Fruit fly (Drosophila melanogaster) whole organism, prepupa: Measurements from ENCODE around the gene RpS19b.

Experiments
- CG10631 ChIP-seq: fragments of 200-800 bp; sonication (Bioruptor generic); optimal IDR thresholded peaks from 2 replicates; lab custom pipeline; 2016; ENCODE audit warnings: missing biosample characterization, missing genetic modification characterization
- CG11294 ChIP-seq: fragments of 200-800 bp; sonication (Bioruptor generic); IDR thresholded peaks from 2 replicates; pipeline ENCODE4 v1.3.6; 2022; ENCODE audit warnings: missing biosample characterization, missing genetic modification characterization
- CG11902 ChIP-seq: fragments of 200-800 bp; sonication (Bioruptor generic); optimal IDR thresholded peaks from 3 replicates; lab custom pipeline; 2016; ENCODE audit warnings: missing biosample characterization, missing genetic modification characterization
- CG15336 ChIP-seq: fragments of 200-800 bp; sonication (Bioruptor generic); IDR thresholded peaks from 2 replicates; pipeline ENCODE4 v1.3.6; 2022; ENCODE audit warnings: missing biosample characterization, missing genetic modification characterization
- CG3032 ChIP-seq: fragments of 200-800 bp; optimal IDR thresholded peaks from 2 replicates; lab custom pipeline; 2019; ENCODE audit warnings: missing biosample characterization, mild to moderate bottlenecking, missing genetic modification characterization, moderate library complexity
- CG32006 ChIP-seq: fragments of 200-800 bp; sonication (Bioruptor generic); optimal IDR thresholded peaks from 3 replicates; lab custom pipeline; 2017; ENCODE audit warnings: missing biosample characterization, mild to moderate bottlenecking, missing genetic modification characterization
- CG34406 ChIP-seq: fragments of 200-800 bp; sonication (Bioruptor generic); optimal IDR thresholded peaks from 3 replicates; lab custom pipeline; 2016; ENCODE audit warnings: missing biosample characterization, missing genetic modification characterization
- CG3919 ChIP-seq: fragments of 200-800 bp; sonication (Bioruptor generic); optimal IDR thresholded peaks from 3 replicates; lab custom pipeline; 2016; ENCODE audit warnings: missing biosample characterization, missing genetic modification characterization
- CG6163 ChIP-seq: fragments of 200-800 bp; sonication (Bioruptor generic); IDR thresholded peaks from 3 replicates; pipeline ENCODE4 v1.3.6; 2022; ENCODE audit warnings: missing biosample characterization, missing genetic modification characterization
- CG6276 ChIP-seq: fragments of 200-800 bp; sonication (Bioruptor generic); optimal IDR thresholded peaks from 2 replicates; lab custom pipeline; 2017; ENCODE audit warnings: missing biosample characterization, mild to moderate bottlenecking, missing genetic modification characterization
- CG6792 ChIP-seq: fragments of 200-800 bp; sonication (Bioruptor generic); optimal IDR thresholded peaks from 3 replicates; lab custom pipeline; 2016; ENCODE audit warnings: missing biosample characterization, missing genetic modification characterization
- CG6808 ChIP-seq: fragments of 200-800 bp; sonication (Bioruptor generic); optimal IDR thresholded peaks from 3 replicates; lab custom pipeline; 2017; ENCODE audit warnings: missing biosample characterization, missing genetic modification characterization, mild to moderate bottlenecking, moderate library complexity, missing genetic modification reagents
- CG6854 ChIP-seq: fragments of 200-800 bp; sonication (Bioruptor generic); optimal IDR thresholded peaks from 2 replicates; lab custom pipeline; 2017; ENCODE audit warnings: missing biosample characterization, mild to moderate bottlenecking, missing genetic modification characterization
- CG8119 ChIP-seq: fragments of 200-800 bp; sonication (Bioruptor generic); IDR thresholded peaks from 3 replicates; pipeline ENCODE4 v1.3.6; 2022; ENCODE audit warnings: missing biosample characterization, missing genetic modification characterization
- CG8319 ChIP-seq: fragments of 200-800 bp; sonication (Bioruptor generic); optimal IDR thresholded peaks from 3 replicates; lab custom pipeline; 2016; ENCODE audit warnings: missing biosample characterization, missing genetic modification characterization
- CG9139 ChIP-seq: fragments of 200-800 bp; sonication (Bioruptor generic); optimal IDR thresholded peaks from 3 replicates; lab custom pipeline; 2017; ENCODE audit warnings: missing biosample characterization, mild to moderate bottlenecking, missing genetic modification characterization
- Eip78C ChIP-seq: fragments of 200-800 bp; sonication (Bioruptor generic); peaks from one replicate; lab custom pipeline; 2016; ENCODE audit warnings: missing biosample characterization, missing genetic modification characterization
- Eip93F ChIP-seq: fragments of 200-800 bp; sonication (Bioruptor generic); optimal IDR thresholded peaks from 2 replicates; lab custom pipeline; 2016; ENCODE audit warnings: missing biosample characterization, mild to moderate bottlenecking, missing genetic modification characterization
- Ets21C ChIP-seq: fragments of 200-800 bp; sonication (Bioruptor generic); optimal IDR thresholded peaks from 3 replicates; lab custom pipeline; 2016; ENCODE audit warnings: missing biosample characterization, missing genetic modification characterization
- Ets96B ChIP-seq: fragments of 200-800 bp; optimal IDR thresholded peaks from 2 replicates; lab custom pipeline; 2019; ENCODE audit warnings: missing biosample characterization, mild to moderate bottlenecking, missing genetic modification characterization, moderate library complexity
- Gug ChIP-seq: fragments of 200-800 bp; sonication (Bioruptor generic); IDR thresholded peaks from 2 replicates; pipeline ENCODE4 v1.3.6; 2022; ENCODE audit warnings: missing biosample characterization, missing genetic modification characterization
- Hr38 ChIP-seq: sonication (Bioruptor generic); optimal IDR thresholded peaks from 2 replicates; lab custom pipeline; 2016; ENCODE audit warnings: missing biosample characterization, missing genetic modification characterization
- Lpt ChIP-seq: fragments of 200-800 bp; sonication (Bioruptor generic); optimal IDR thresholded peaks from 3 replicates; lab custom pipeline; 2016; ENCODE audit warnings: missing biosample characterization, missing genetic modification characterization
- Met ChIP-seq: fragments of 200-800 bp; sonication (Bioruptor generic); optimal IDR thresholded peaks from 3 replicates; lab custom pipeline; 2016; ENCODE audit warnings: missing biosample characterization, missing genetic modification characterization
- OdsH ChIP-seq: fragments of 200-800 bp; sonication (Bioruptor generic); optimal IDR thresholded peaks from 3 replicates; lab custom pipeline; 2016; ENCODE audit warnings: missing biosample characterization, missing genetic modification characterization
- Smox ChIP-seq: fragments of 200-800 bp; sonication (Bioruptor generic); optimal IDR thresholded peaks from 3 replicates; lab custom pipeline; 2016; ENCODE audit warnings: missing biosample characterization, missing genetic modification characterization
- Sox102F ChIP-seq: fragments of 200-800 bp; sonication (Bioruptor generic); optimal IDR thresholded peaks from 2 replicates; lab custom pipeline; 2016; ENCODE audit warnings: missing biosample characterization, mild to moderate bottlenecking, missing genetic modification characterization
- Sox14 ChIP-seq: fragments of 200-800 bp; sonication (Bioruptor generic); optimal IDR thresholded peaks from 3 replicates; lab custom pipeline; 2016; ENCODE audit warnings: missing biosample characterization, missing genetic modification characterization
- Sox15 ChIP-seq: fragments of 200-800 bp; sonication (Bioruptor generic); optimal IDR thresholded peaks from 3 replicates; lab custom pipeline; 2016; ENCODE audit warnings: missing biosample characterization, missing genetic modification characterization
- achi ChIP-seq: fragments of 200-800 bp; sonication (Bioruptor generic); optimal IDR thresholded peaks from 3 replicates; lab custom pipeline; 2016; ENCODE audit warnings: missing biosample characterization, missing genetic modification characterization
- acj6 ChIP-seq: fragments of 200-800 bp; sonication (Bioruptor generic); optimal IDR thresholded peaks from 3 replicates; lab custom pipeline; 2016; ENCODE audit warnings: missing biosample characterization, missing genetic modification characterization
- dac ChIP-seq: fragments of 200-800 bp; sonication (Bioruptor generic); optimal IDR thresholded peaks from 2 replicates; lab custom pipeline; 2017; ENCODE audit warnings: missing biosample characterization, mild to moderate bottlenecking, missing genetic modification characterization
- dsx ChIP-seq: fragments of 200-800 bp; optimal IDR thresholded peaks from 3 replicates; lab custom pipeline; 2019; ENCODE audit warnings: missing biosample characterization, mild to moderate bottlenecking, missing genetic modification characterization, moderate library complexity; ENCODE audit not compliant: poor library complexity, severe bottlenecking
- eg ChIP-seq: fragments of 200-800 bp; sonication (Bioruptor generic); IDR thresholded peaks from 3 replicates; pipeline ENCODE4 v1.3.6; 2022; ENCODE audit warnings: missing biosample characterization, missing genetic modification characterization
- esn ChIP-seq: fragments of 200-800 bp; sonication (Bioruptor generic); optimal IDR thresholded peaks from 2 replicates; lab custom pipeline; 2016; ENCODE audit warnings: missing biosample characterization, mild to moderate bottlenecking, missing genetic modification characterization, moderate library complexity
- fd59A ChIP-seq: fragments of 200-800 bp; sonication (Bioruptor generic); optimal IDR thresholded peaks from 2 replicates; lab custom pipeline; 2017; ENCODE audit warnings: missing biosample characterization, mild to moderate bottlenecking, missing genetic modification characterization, missing genetic modification reagents
- fd85E ChIP-seq: fragments of 200-800 bp; sonication (Bioruptor generic); optimal IDR thresholded peaks from 3 replicates; lab custom pipeline; 2016; ENCODE audit warnings: missing biosample characterization, missing genetic modification characterization
- fkh ChIP-seq: fragments of 200-800 bp; sonication (Bioruptor generic); optimal IDR thresholded peaks from 3 replicates; lab custom pipeline; 2017; ENCODE audit warnings: missing biosample characterization, mild to moderate bottlenecking, missing genetic modification characterization, moderate library complexity
- lz ChIP-seq: fragments of 200-800 bp; sonication (Bioruptor generic); optimal IDR thresholded peaks from 3 replicates; lab custom pipeline; 2016; ENCODE audit warnings: missing biosample characterization, missing genetic modification characterization
- net ChIP-seq: fragments of 200-800 bp; sonication (Bioruptor generic); optimal IDR thresholded peaks from 3 replicates; lab custom pipeline; 2016; ENCODE audit warnings: missing biosample characterization, missing genetic modification characterization
- pdm3 ChIP-seq: fragments of 200-800 bp; sonication (Bioruptor generic); optimal IDR thresholded peaks from 3 replicates; lab custom pipeline; 2016; ENCODE audit warnings: missing biosample characterization, missing genetic modification characterization
- salr ChIP-seq, 2 experiments: fragments of 200-800 bp; sonication (Bioruptor generic); optimal IDR thresholded peaks; 3 replicates each; lab custom pipeline; 2016 to 2018; ENCODE audit warnings: missing biosample characterization in 2 of 2, missing genetic modification characterization in 2 of 2, mild to moderate bottlenecking in 1 of 2
- spab ChIP-seq: fragments of 200-800 bp; sonication (Bioruptor generic); optimal IDR thresholded peaks from 2 replicates; lab custom pipeline; 2017; ENCODE audit warnings: missing biosample characterization, mild to moderate bottlenecking, missing genetic modification characterization, missing genetic modification reagents
- svp ChIP-seq: fragments of 200-800 bp; sonication (Bioruptor generic); peaks from one replicate; lab custom pipeline; 2016; ENCODE audit warnings: missing biosample characterization, missing genetic modification characterization
- topi ChIP-seq: fragments of 200-800 bp; sonication (Bioruptor generic); optimal IDR thresholded peaks from 3 replicates; lab custom pipeline; 2016; ENCODE audit warnings: missing biosample characterization, missing genetic modification characterization
- vri ChIP-seq: fragments of 200-800 bp; sonication (Bioruptor generic); optimal IDR thresholded peaks from 3 replicates; lab custom pipeline; 2016; ENCODE audit warnings: missing biosample characterization, mild to moderate bottlenecking, missing genetic modification characterization

RpS19b gene

DNA sequence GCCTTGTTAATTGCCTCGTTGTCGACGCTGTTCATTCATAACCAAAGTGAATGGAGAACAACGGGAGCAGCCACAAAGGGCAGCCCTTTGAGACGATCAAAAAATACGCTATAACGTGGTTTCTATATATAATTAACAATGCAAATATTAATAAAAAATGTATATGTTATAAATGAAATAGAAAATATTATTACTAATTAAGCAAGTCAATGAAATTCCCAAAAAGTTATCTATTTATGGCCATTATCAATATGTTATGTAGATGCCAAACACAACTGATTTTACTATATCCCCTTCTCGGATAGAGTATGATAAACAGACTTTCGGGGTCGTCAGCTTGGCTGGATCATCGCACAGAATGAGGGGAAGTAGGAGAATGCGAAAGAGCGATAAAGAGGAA, 36.1 kb upstream of the RpS19b start (continued):
- TF ChIP-seq Ets96B (tag; lab: Kevin White, UChicago): peak; percentile 17
- TF ChIP-seq, all 60 proteins: peak for 7

DNA sequence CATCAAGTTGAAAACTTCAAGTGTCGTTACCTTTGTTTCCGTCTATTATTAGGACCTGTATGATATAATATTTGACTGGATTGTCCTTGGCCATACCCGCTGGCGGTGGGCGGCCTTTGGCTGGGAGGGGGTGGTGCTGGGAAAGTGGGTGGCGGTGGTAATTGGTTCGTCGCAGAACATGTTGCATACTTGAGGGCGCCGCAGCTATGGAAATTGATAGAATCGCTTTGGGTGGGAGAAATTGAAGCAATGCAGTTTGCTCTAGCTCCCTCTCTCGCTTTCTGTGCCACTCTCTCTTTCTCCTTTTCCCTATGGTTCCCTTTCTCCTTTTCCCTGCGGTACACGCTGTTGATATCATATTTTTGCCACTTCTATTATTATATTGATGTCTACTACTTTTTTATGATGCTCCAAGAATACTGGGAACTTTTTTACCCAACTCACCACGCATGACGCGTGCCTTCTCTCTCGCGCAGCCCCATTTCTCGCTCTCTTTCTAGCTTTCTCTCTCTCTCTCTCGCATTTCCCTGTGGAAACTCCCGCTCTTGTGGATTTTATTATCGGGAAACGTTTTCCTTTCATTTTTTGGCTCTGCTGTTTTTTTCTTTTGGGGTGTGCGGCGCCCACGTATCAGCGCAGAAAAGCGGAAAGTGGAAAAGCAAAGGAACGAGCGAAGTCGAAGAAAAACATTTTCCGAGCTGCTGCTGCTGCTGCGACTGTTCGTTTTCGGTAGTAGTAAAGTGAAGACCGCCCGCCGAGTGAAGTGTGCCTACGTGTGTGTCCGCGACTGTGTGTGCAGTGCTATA, 31.8 kb upstream of the RpS19b start:
- TF ChIP-seq svp (GFP tag; lab: Kevin White, UChicago) (peak; percentile 12), Eip78C (GFP tag; lab: Kevin White, UChicago) (peak; percentile 12), CG8319 (no peak), CG6792 (GFP tag; lab: Kevin White, UChicago) (no peak)

DNA sequence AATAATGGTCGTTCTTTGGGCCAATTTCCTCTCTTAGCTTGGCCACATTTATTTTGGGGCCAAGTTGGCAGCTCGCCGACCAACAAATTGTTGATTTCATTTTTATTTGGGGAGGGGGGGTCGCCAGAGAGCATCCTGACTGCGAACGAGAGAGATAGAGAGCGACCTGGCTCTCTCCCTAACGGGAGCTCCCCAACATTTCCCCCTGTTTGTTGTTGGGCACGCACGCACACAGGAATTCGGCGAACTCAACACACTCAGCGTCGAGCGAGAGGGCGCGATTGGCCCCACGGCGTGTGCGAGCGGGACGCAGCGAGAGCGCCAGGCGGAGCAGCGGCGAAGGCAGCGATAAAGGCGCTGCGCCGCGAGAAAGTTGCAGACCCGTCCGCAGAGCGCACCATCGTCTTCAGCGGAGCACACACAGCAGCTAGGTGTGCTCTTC, 29.5 kb upstream of the RpS19b start, which contains the start of gene CG31140:
Gene CG31140 (plus strand): TSS at position 400 of the 442 bp plus-strand sequence.
- peak; percentile 27 for TF ChIP-seq Ets96B (tag; lab: Kevin White, UChicago)
- no peak for TF ChIP-seq CG3032 (tag; lab: Kevin White, UChicago)
- peak; percentile 80 for TF ChIP-seq Eip78C (GFP tag; lab: Kevin White, UChicago)
- peak; percentile 31 for TF ChIP-seq Lpt (GFP tag; lab: Kevin White, UChicago)
- peak; percentile 31 for TF ChIP-seq fd85E (GFP tag; lab: Kevin White, UChicago)
- no peak for TF ChIP-seq Eip93F (GFP tag; lab: Kevin White, UChicago)
- TF ChIP-seq CG11294 (GFP tag; lab: Robert Waterston, UW): no peak
- TF ChIP-seq CG6163: peak; percentile 57; the same call in 2 of the 3 replicates
- no peak for TF ChIP-seq Smox (GFP tag; lab: Kevin White, UChicago)
- no peak for TF ChIP-seq salr (GFP tag; optimal IDR thresholded peaks at IDR 0.05; lab: Kevin White, UChicago)
- no peak for TF ChIP-seq CG9139 (GFP tag; lab: Kevin White, UChicago)
- peak; percentile 27 for TF ChIP-seq CG6276
- peak; percentile 42 for TF ChIP-seq CG3919 (GFP tag; lab: Kevin White, UChicago)
- peak; percentile 46 for TF ChIP-seq net (GFP tag; lab: Kevin White, UChicago)
- TF ChIP-seq fkh (GFP tag; lab: Kevin White, UChicago): no peak
- TF ChIP-seq fd59A (GFP tag; lab: Kevin White, UChicago): no peak
- TF ChIP-seq CG32006 (GFP tag; lab: Kevin White, UChicago): no peak
- no peak for TF ChIP-seq dac
- peak; percentile 48; the same call in 2 of the 3 replicates for TF ChIP-seq eg (GFP tag; lab: Robert Waterston, UW)
- TF ChIP-seq Hr38 (GFP tag; lab: Kevin White, UChicago): no peak
- TF ChIP-seq OdsH: no peak
- TF ChIP-seq Sox102F (GFP tag; lab: Kevin White, UChicago): peak; percentile 23
- TF ChIP-seq CG34406 (GFP tag; lab: Kevin White, UChicago): no peak
- TF ChIP-seq CG6792 (GFP tag; lab: Kevin White, UChicago): no peak
- no peak for TF ChIP-seq vri (GFP tag; lab: Kevin White, UChicago)
- TF ChIP-seq lz (GFP tag; lab: Kevin White, UChicago): no peak
- TF ChIP-seq CG8119 (GFP tag; lab: Robert Waterston, UW): peak; percentile 48; the same call in 2 of the 3 replicates
- peak; percentile 46 for TF ChIP-seq dsx (GFP tag; lab: Kevin White, UChicago)
- TF ChIP-seq CG6808 (GFP tag; lab: Kevin White, UChicago): peak; percentile 27
- TF ChIP-seq CG6854: peak; percentile 79
- TF ChIP-seq Gug (GFP tag; lab: Robert Waterston, UW): no peak
- peak; percentile 21; the same call in 1 of the 2 replicates for TF ChIP-seq CG15336
- no peak for TF ChIP-seq spab
- no peak for TF ChIP-seq CG8319
- TF ChIP-seq acj6 (GFP tag; lab: Kevin White, UChicago): no peak
- TF ChIP-seq Met (GFP tag; lab: Kevin White, UChicago): no peak
- TF ChIP-seq Sox15 (GFP tag; lab: Kevin White, UChicago): no peak
- TF ChIP-seq Sox14 (GFP tag; lab: Kevin White, UChicago): no peak
- TF ChIP-seq pdm3 (GFP tag; lab: Kevin White, UChicago): no peak
- TF ChIP-seq CG10631 (GFP tag; lab: Kevin White, UChicago): no peak
- TF ChIP-seq svp (GFP tag; lab: Kevin White, UChicago): peak; percentile 45
- TF ChIP-seq esn (GFP tag; lab: Kevin White, UChicago): peak; percentile 25
- TF ChIP-seq topi: no peak
- TF ChIP-seq Ets21C (GFP tag; lab: Kevin White, UChicago): no peak
- TF ChIP-seq achi (GFP tag; lab: Kevin White, UChicago): no peak
- TF ChIP-seq CG11902 (GFP tag; lab: Kevin White, UChicago): no peak
